Worm (Caenorhabditis elegans): ENCODE measurements around the gene R52.6.

Gene R52.6

ce11 chrII:2108295-2108694 is 4.6 kb downstream of the R52.6 start, which contains the start of gene R52.4 (continued):
- TF ChIP-seq repo-1 (tag; optimal IDR thresholded peaks at IDR 0.05), result no peak

- TF ChIP-seq B0336.3 (GFP tag; IDR thresholded peaks at IDR 0.05) (no peak), hmg-1.2 (GFP tag; IDR thresholded peaks at IDR 0.05) (no peak), nhr-80 (tag; optimal IDR thresholded peaks at IDR 0.05) (peak; percentile 27), nfyb-1 (GFP tag; IDR thresholded peaks at IDR 0.05) (no peak), bed-1 (GFP tag; IDR thresholded peaks at IDR 0.05) (no peak)
Observed at ce11 chrII:2099139-2099976, 13.5 kb downstream of the R52.6 start, which contains the start of gene math-42. Gene math-42 (plus strand): TSS chrII:2099926.

ce11 chrII:2094924-2095650 is 17.8 kb downstream of the R52.6 start, which contains the start of gene T16A1.2:
Gene T16A1.2 (plus strand): TSS chrII:2095600.
- TF ChIP-seq F49E8.2 (tag; optimal IDR thresholded peaks at IDR 0.05; ENCODE audit: insufficient read depth), result no peak
- TF ChIP-seq B0261.1 (tag; optimal IDR thresholded peaks at IDR 0.05), result no peak
- no peak for TF ChIP-seq madf-6 (GFP tag; IDR thresholded peaks at IDR 0.05)
- no peak for TF ChIP-seq rpc-1 (optimal IDR thresholded peaks at IDR 0.05)
- TF ChIP-seq rpc-1 (tag; optimal IDR thresholded peaks at IDR 0.05), result no peak
- no peak for TF ChIP-seq B0019.2 (GFP tag; conservative IDR thresholded peaks at IDR 0.05)
- TF ChIP-seq cebp-1 (GFP tag; IDR thresholded peaks at IDR 0.05), result no peak
- no peak for TF ChIP-seq cebp-1 (tag; optimal IDR thresholded peaks at IDR 0.05)
- no peak for TF ChIP-seq zim-3 (tag; optimal IDR thresholded peaks at IDR 0.05)
- TF ChIP-seq snpc-3.4 (tag; optimal IDR thresholded peaks at IDR 0.05), result no peak
- TF ChIP-seq sdz-38 (tag; optimal IDR thresholded peaks at IDR 0.05), result no peak
- TF ChIP-seq Y95B8A.8 (GFP tag; IDR thresholded peaks at IDR 0.05), result no peak
- TF ChIP-seq egl-18 (GFP tag; IDR thresholded peaks at IDR 0.05), result no peak
- no peak for TF ChIP-seq chd-7 (tag; optimal IDR thresholded peaks at IDR 0.05)
- no peak for TF ChIP-seq T26A5.8 (tag; optimal IDR thresholded peaks at IDR 0.05)
- TF ChIP-seq C06A6.2 (GFP tag; conservative IDR thresholded peaks at IDR 0.05), result no peak
- TF ChIP-seq dox-1 (GFP tag; IDR thresholded peaks at IDR 0.05), result no peak
- TF ChIP-seq pbrm-1 (GFP tag; IDR thresholded peaks at IDR 0.05), result no peak
- TF ChIP-seq F57A8.1 (GFP tag; optimal IDR thresholded peaks at IDR 0.05), result no peak
- no peak for TF ChIP-seq tbp1 (GFP tag; optimal IDR thresholded peaks at IDR 0.05)
- no peak for TF ChIP-seq egrh-3 (GFP tag; IDR thresholded peaks at IDR 0.05)

ce11 chrII:2093456-2093926 is 19.4 kb downstream of the R52.6 start, which contains the start of gene fbxb-37:
Gene fbxb-37 (minus strand): TSS chrII:2093876.
- TF ChIP-seq ztf-26 (tag; optimal IDR thresholded peaks at IDR 0.05) (no peak), fkh-3 (tag; optimal IDR thresholded peaks at IDR 0.05) (no peak), C17E4.6 (GFP tag; IDR thresholded peaks at IDR 0.05) (no peak), F23B12.7 (tag; optimal IDR thresholded peaks at IDR 0.05; ENCODE audit: insufficient read depth) (no peak), lsy-27 (tag; optimal IDR thresholded peaks at IDR 0.05; ENCODE audit: borderline replicate concordance, insufficient read depth) (no peak), snpc-3.4 (tag; optimal IDR thresholded peaks at IDR 0.05) (no peak), nfyb-1 (GFP tag; IDR thresholded peaks at IDR 0.05) (no peak), aptf-3 (GFP tag; IDR thresholded peaks at IDR 0.05) (no peak), bed-2 (GFP tag; IDR thresholded peaks at IDR 0.05) (no peak), hmg-1.2 (GFP tag; IDR thresholded peaks at IDR 0.05) (no peak), cebp-2 (GFP tag; IDR thresholded peaks at IDR 0.05) (no peak)
